Fruit fly (Drosophila melanogaster): ENCODE results near the gene CG45012.

dm6 chr2L:11834308-11834707 lies at the start of gene CG45012:
- no peak for TF ChIP-seq Myc (optimal IDR thresholded peaks at IDR 0.05)
- TF ChIP-seq Sin3A (optimal IDR thresholded peaks at IDR 0.05) = no peak
- TF ChIP-seq h (optimal IDR thresholded peaks at IDR 0.05) = no peak
- TF ChIP-seq psq (optimal IDR thresholded peaks at IDR 0.05) = no peak
- no peak for TF ChIP-seq ttk (optimal IDR thresholded peaks at IDR 0.05)
- TF ChIP-seq insv (optimal IDR thresholded peaks at IDR 0.05) = no peak
